Worm (Caenorhabditis elegans) whole organism, L3 larva: ENCODE results near the gene F33H12.1.

ENCODE experiments used
- aly-2 ChIP-seq: fragments of 150-350 bp; optimal IDR thresholded peaks from 2 replicates; lab custom pipeline; 2014; ENCODE audit warnings: missing biosample characterization, missing genetic modification characterization
- ama-1 ChIP-seq: fragments of 150-350 bp; optimal IDR thresholded peaks from 2 replicates; lab custom pipeline; 2018
- egl-27 ChIP-seq: sonication (generic microtip); optimal IDR thresholded peaks from 4 replicates; lab custom pipeline; 2017; ENCODE audit warnings: missing biosample characterization, missing genetic modification reagents, missing genetic modification characterization
- elt-1 ChIP-seq: fragments of 150-350 bp; optimal IDR thresholded peaks from 2 replicates; lab custom pipeline; 2014; ENCODE audit warnings: missing biosample characterization, missing genetic modification characterization
- mdl-1 ChIP-seq: fragments of 150-350 bp; optimal IDR thresholded peaks from 2 replicates; lab custom pipeline; 2014; ENCODE audit warnings: missing biosample characterization, missing genetic modification characterization
- nhr-12 ChIP-seq: fragments of 150-350 bp; optimal IDR thresholded peaks from 2 replicates; lab custom pipeline; 2014; ENCODE audit warnings: missing biosample characterization, missing genetic modification characterization
- unc-62 ChIP-seq: fragments of 150-350 bp; sonication (generic microtip); optimal IDR thresholded peaks from 4 replicates; lab custom pipeline; 2014; ENCODE audit warnings: missing biosample characterization, missing genetic modification reagents, missing genetic modification characterization

DNA sequence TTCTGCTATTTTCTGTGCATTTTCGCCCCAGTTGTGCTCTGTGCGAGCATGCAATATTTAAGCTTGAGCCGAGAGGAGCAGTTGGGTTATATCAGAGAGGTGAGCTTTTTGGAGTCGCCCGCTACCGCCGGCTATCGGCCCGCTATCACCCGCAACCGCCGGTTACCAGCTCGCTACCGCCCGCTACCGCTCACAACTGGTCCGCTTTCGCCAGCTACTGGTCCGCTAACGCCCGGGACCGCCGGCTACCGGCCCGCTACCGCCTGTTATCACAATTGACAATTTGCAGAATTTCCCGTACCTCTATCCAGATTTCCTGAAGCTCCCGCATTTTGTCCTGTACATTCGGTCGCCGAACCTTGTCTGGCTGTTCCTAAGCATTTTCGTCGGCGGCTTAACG is 28.1 kb downstream of the F33H12.1 start:
- TF ChIP-seq nhr-12 (tag; lab: Kevin White, UChicago) (no peak), mdl-1 (tag; lab: Kevin White, UChicago) (no peak), elt-1 (tag; lab: Kevin White, UChicago) (no peak), ama-1 (lab: Kevin White, UChicago) (no peak), aly-2 (no peak), egl-27 (tag; lab: Kevin White, UChicago) (no peak), unc-62 (no peak)
